Worm (Caenorhabditis elegans) whole organism, early embryonic: ENCODE data around the gene ZC196.8.

Source experiments
- B0310.2 ChIP-seq: sonication (generic microtip); optimal IDR thresholded peaks from 2 replicates; lab custom pipeline; 2016; ENCODE audit warnings: mild to moderate bottlenecking, missing genetic modification characterization, missing compliant biosample characterization
- F13C5.2 ChIP-seq: sonication (generic microtip); optimal IDR thresholded peaks from 2 replicates; lab custom pipeline; 2017; ENCODE audit warnings: mild to moderate bottlenecking, missing genetic modification characterization, inconsistent platforms, missing compliant biosample characterization
- aly-1 ChIP-seq: sonication (generic microtip); optimal IDR thresholded peaks from 2 replicates; lab custom pipeline; 2016; ENCODE audit warnings: missing genetic modification characterization, missing compliant biosample characterization
- ama-1 ChIP-seq: fragments of 150-350 bp; optimal IDR thresholded peaks from 2 replicates; lab custom pipeline; 2014
- ceh-13 ChIP-seq: fragments of 200-800 bp; sonication (Bioruptor generic); optimal IDR thresholded peaks from 2 replicates; lab custom pipeline; 2018; ENCODE audit warnings: mild to moderate bottlenecking, missing genetic modification characterization, missing compliant biosample characterization
- ceh-36 ChIP-seq: sonication (generic microtip); optimal IDR thresholded peaks from 2 replicates; lab custom pipeline; 2016; ENCODE audit warnings: missing genetic modification characterization, inconsistent platforms, missing compliant biosample characterization
- ets-7 ChIP-seq: sonication (generic microtip); optimal IDR thresholded peaks from 2 replicates; lab custom pipeline; 2016; ENCODE audit warnings: missing genotype, missing genetic modification characterization, missing compliant biosample characterization
- flt-1 ChIP-seq: fragments of 200-800 bp; sonication (Bioruptor generic); IDR thresholded peaks from 2 replicates; pipeline ENCODE4 v1.3.6; 2022; ENCODE audit warnings: missing genetic modification characterization, missing compliant biosample characterization
- hmbx-1 ChIP-seq: sonication (generic microtip); optimal IDR thresholded peaks from 2 replicates; lab custom pipeline; 2016; ENCODE audit warnings: mild to moderate bottlenecking, missing genetic modification characterization, missing compliant biosample characterization
- hmg-4 ChIP-seq: fragments of 200-800 bp; sonication (Bioruptor generic); optimal IDR thresholded peaks from 2 replicates; lab custom pipeline; 2018; ENCODE audit warnings: mild to moderate bottlenecking, missing genetic modification characterization, missing compliant biosample characterization
- hnd-1 ChIP-seq: sonication (generic microtip); optimal IDR thresholded peaks from 2 replicates; lab custom pipeline; 2016; ENCODE audit warnings: missing genetic modification characterization, missing compliant biosample characterization
- pes-1 ChIP-seq: fragments of 200-800 bp; sonication (Bioruptor generic); IDR thresholded peaks from 2 replicates; pipeline ENCODE4 v1.3.6; 2022; ENCODE audit warnings: missing genetic modification reagents, missing genetic modification characterization, missing compliant biosample characterization
- scrt-1 ChIP-seq: fragments of 200-800 bp; sonication (Bioruptor generic); IDR thresholded peaks from 2 replicates; pipeline ENCODE4 v1.3.6; 2022; ENCODE audit warnings: missing genetic modification characterization, missing compliant biosample characterization
- sea-1 ChIP-seq: fragments of 200-800 bp; sonication (Bioruptor generic); conservative IDR thresholded peaks from 2 replicates; pipeline ENCODE4 v1.3.6; 2022; ENCODE audit warnings: missing genetic modification characterization, missing compliant biosample characterization
- tbx-11 ChIP-seq: fragments of 200-800 bp; sonication (Bioruptor generic); IDR thresholded peaks from 2 replicates; pipeline ENCODE4 v1.3.6; 2022; ENCODE audit warnings: missing genetic modification characterization, missing compliant biosample characterization
- tbx-37 ChIP-seq: fragments of 200-800 bp; sonication (Bioruptor generic); conservative IDR thresholded peaks from 2 replicates; pipeline ENCODE4 v1.3.6; 2022; ENCODE audit warnings: missing genetic modification reagents, missing genetic modification characterization, missing compliant biosample characterization
- tra-4 ChIP-seq: sonication (generic microtip); optimal IDR thresholded peaks from 2 replicates; lab custom pipeline; 2017; ENCODE audit warnings: missing genetic modification characterization, missing compliant biosample characterization

Gene ZC196.8

ce11 chrV:8677193-8677592 lies 44.9 kb downstream of the ZC196.8 start, which contains the start of gene ZC190.6:
TSS of gene ZC190.6 (minus strand) at chrV:8677293.
- TF ChIP-seq sea-1 (GFP tag; lab: Robert Waterston, UW) = no peak
- no peak for TF ChIP-seq aly-1 (tag; lab: Kevin White, UChicago)
- TF ChIP-seq ets-7 = no peak
- no peak for TF ChIP-seq tbx-11 (GFP tag; lab: Robert Waterston, UW)
- TF ChIP-seq flt-1 (GFP tag; lab: Robert Waterston, UW) = no peak
- no peak for TF ChIP-seq F13C5.2
- TF ChIP-seq hnd-1 (tag; lab: Kevin White, UChicago) = no peak
- TF ChIP-seq tbx-37 = no peak

ce11 chrV:8673498-8673897 lies 48.6 kb downstream of the ZC196.8 start, which contains the start of gene ZC190.5:
TSS of gene ZC190.5 (minus strand) at chrV:8673598.
- TF ChIP-seq ama-1 (lab: Kevin White, UChicago) (no peak), tbx-11 (GFP tag; lab: Robert Waterston, UW) (no peak), hnd-1 (tag; lab: Kevin White, UChicago) (no peak), sea-1 (GFP tag; lab: Robert Waterston, UW) (no peak), ets-7 (no peak)

- TF ChIP-seq F13C5.2 = no peak
- TF ChIP-seq aly-1 (tag; lab: Kevin White, UChicago) = no peak
- no peak for TF ChIP-seq tbx-37
- no peak for TF ChIP-seq scrt-1 (GFP tag; lab: Robert Waterston, UW)
- no peak for TF ChIP-seq tbx-11 (GFP tag; lab: Robert Waterston, UW)
- no peak for TF ChIP-seq ama-1 (lab: Kevin White, UChicago)
- TF ChIP-seq ceh-13 (GFP tag; lab: Kevin White, UChicago) = no peak
- no peak for TF ChIP-seq hmbx-1 (tag; lab: Kevin White, UChicago)
- TF ChIP-seq tra-4 = no peak
- TF ChIP-seq pes-1 (GFP tag; lab: Robert Waterston, UW) = no peak
- TF ChIP-seq hnd-1 (tag; lab: Kevin White, UChicago) = no peak
- TF ChIP-seq hmg-4 (GFP tag; lab: Kevin White, UChicago) = no peak
- no peak for TF ChIP-seq ets-7
- no peak for TF ChIP-seq B0310.2 (tag; lab: Kevin White, UChicago)
- TF ChIP-seq ceh-36 (tag; lab: Kevin White, UChicago) = no peak
- no peak for TF ChIP-seq flt-1 (GFP tag; lab: Robert Waterston, UW)
- no peak for TF ChIP-seq sea-1 (GFP tag; lab: Robert Waterston, UW)
Measured at ce11 chrV:8671568-8672123, 50.4 kb downstream of the ZC196.8 start.
